Worm (Caenorhabditis elegans): Measurements from ENCODE around the gene nlp-45.

DNA sequence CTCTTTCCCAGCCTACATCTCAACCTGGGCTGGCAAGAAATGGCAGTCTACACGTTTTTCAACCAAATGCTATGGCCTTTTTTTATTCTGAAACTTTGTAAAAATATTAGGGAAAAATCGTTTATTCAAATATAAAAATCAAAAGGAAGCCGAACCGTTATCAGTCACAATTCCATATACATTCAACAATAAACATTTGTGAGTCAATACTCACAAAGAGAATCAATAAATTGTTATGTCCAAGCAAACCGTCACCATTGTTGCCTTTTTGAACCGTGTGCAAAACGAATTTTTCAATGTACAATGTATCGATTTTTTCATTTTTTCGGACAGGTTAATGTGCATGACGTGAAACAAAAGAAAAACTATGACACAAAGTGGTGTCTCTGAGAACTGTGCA lies 31.0 kb upstream of the nlp-45 start:
- TF ChIP-seq ceh-82 (tag; optimal IDR thresholded peaks at IDR 0.05) (no peak), nhr-77 (tag; optimal IDR thresholded peaks at IDR 0.05) (no peak), ztf-11 (tag; optimal IDR thresholded peaks at IDR 0.05) (no peak), nhr-6 (tag; optimal IDR thresholded peaks at IDR 0.05) (no peak), nhr-237 (tag; optimal IDR thresholded peaks at IDR 0.05) (no peak), alr-1 (tag; optimal IDR thresholded peaks at IDR 0.05) (no peak), C34F6.9 (tag; optimal IDR thresholded peaks at IDR 0.05) (no peak), egl-27 (tag; optimal IDR thresholded peaks at IDR 0.05) (no peak), nhr-129 (tag; optimal IDR thresholded peaks at IDR 0.05) (no peak), elt-1 (tag; optimal IDR thresholded peaks at IDR 0.05) (no peak), lin-13 (GFP tag; optimal IDR thresholded peaks at IDR 0.05) (no peak), zag-1 (tag; optimal IDR thresholded peaks at IDR 0.05) (no peak), lin-39 (tag; optimal IDR thresholded peaks at IDR 0.05) (no peak), nhr-11 (tag; optimal IDR thresholded peaks at IDR 0.05) (no peak)

Measured in whole organism, L2 larva.